Fruit fly (Drosophila melanogaster): ENCODE measurements around the gene CG3557.

CG3557 gene

dm6 chr2L:2364200-2364754, 21.3 kb downstream of the CG3557 start:
- TF ChIP-seq Sox14 (GFP tag; optimal IDR thresholded peaks at IDR 0.05) (peak; percentile 84), Met (GFP tag; optimal IDR thresholded peaks at IDR 0.05) (no peak), dsx (GFP tag; optimal IDR thresholded peaks at IDR 0.05; ENCODE audit: poor library complexity, severe bottlenecking) (no peak), CG6163 (GFP tag; IDR thresholded peaks at IDR 0.05) (peak; percentile 18; the same call in 1 of the 3 replicates), svp (GFP tag) (peak; percentile 85), CG15336 (GFP tag; IDR thresholded peaks at IDR 0.05) (0 out of 2 replicates have a peak, but pooled peaks have one; percentile 7)

dm6 chr2L:2363626-2364147, 21.9 kb downstream of the CG3557 start:
- peak; percentile 96 for TF ChIP-seq CG6808 (GFP tag; optimal IDR thresholded peaks at IDR 0.05)
- peak; percentile 64 for TF ChIP-seq Ets21C (GFP tag; optimal IDR thresholded peaks at IDR 0.05)
- peak; percentile 95 for TF ChIP-seq Smox (GFP tag; optimal IDR thresholded peaks at IDR 0.05)
- TF ChIP-seq CG7368 (GFP tag; optimal IDR thresholded peaks at IDR 0.05): peak; percentile 90
- peak; percentile 94 for TF ChIP-seq topi (GFP tag; optimal IDR thresholded peaks at IDR 0.05)
- peak; percentile 94 for TF ChIP-seq CG11762 (GFP tag; optimal IDR thresholded peaks at IDR 0.05; ENCODE audit: insufficient read depth)
- peak; percentile 92 for TF ChIP-seq CG11294 (GFP tag; IDR thresholded peaks at IDR 0.05)
- TF ChIP-seq Hr38 (GFP tag; optimal IDR thresholded peaks at IDR 0.05): no peak
- TF ChIP-seq CG8319 (GFP tag; optimal IDR thresholded peaks at IDR 0.05): peak; percentile 81
- TF ChIP-seq achi (GFP tag; optimal IDR thresholded peaks at IDR 0.05): peak; percentile 94
- TF ChIP-seq Eip93F (GFP tag; optimal IDR thresholded peaks at IDR 0.05): peak; percentile 93
- peak; percentile 88 for TF ChIP-seq vri (GFP tag; optimal IDR thresholded peaks at IDR 0.05)
- TF ChIP-seq dac (GFP tag; optimal IDR thresholded peaks at IDR 0.05): peak; percentile 52
- TF ChIP-seq CG31627 (GFP tag; optimal IDR thresholded peaks at IDR 0.05): peak; percentile 86
- peak; percentile 96 for TF ChIP-seq CG8632 (GFP tag; optimal IDR thresholded peaks at IDR 0.05)
- peak; percentile 94 for TF ChIP-seq Gug (GFP tag; IDR thresholded peaks at IDR 0.05)
- peak; percentile 97 for TF ChIP-seq CG6163 (GFP tag; IDR thresholded peaks at IDR 0.05)
- TF ChIP-seq Sox102F (GFP tag; optimal IDR thresholded peaks at IDR 0.05): peak; percentile 92
- peak; percentile 94 for TF ChIP-seq net (GFP tag; optimal IDR thresholded peaks at IDR 0.05)
- TF ChIP-seq CG9139 (GFP tag; optimal IDR thresholded peaks at IDR 0.05): peak; percentile 97
- peak; percentile 96 for TF ChIP-seq acj6 (GFP tag; optimal IDR thresholded peaks at IDR 0.05)
- TF ChIP-seq CG15336 (GFP tag; IDR thresholded peaks at IDR 0.05): peak; percentile 98
- TF ChIP-seq Met (GFP tag; optimal IDR thresholded peaks at IDR 0.05): peak; percentile 93
- TF ChIP-seq CG6854 (GFP tag; optimal IDR thresholded peaks at IDR 0.05): peak; percentile 93
- TF ChIP-seq Hr39 (GFP tag; optimal IDR thresholded peaks at IDR 0.05): peak; percentile 87
- TF ChIP-seq CG4318 (GFP tag; optimal IDR thresholded peaks at IDR 0.05): peak; percentile 91
- TF ChIP-seq CG3919 (GFP tag; optimal IDR thresholded peaks at IDR 0.05): peak; percentile 95
- peak; percentile 97 for TF ChIP-seq Ets96B (tag; optimal IDR thresholded peaks at IDR 0.05)
- TF ChIP-seq CG10669 (GFP tag; optimal IDR thresholded peaks at IDR 0.05): peak; percentile 96
- TF ChIP-seq CG6792 (GFP tag; optimal IDR thresholded peaks at IDR 0.05): peak; percentile 92
- TF ChIP-seq CG32006 (GFP tag; optimal IDR thresholded peaks at IDR 0.05): peak; percentile 96
- peak; percentile 97 for TF ChIP-seq dsx (GFP tag; optimal IDR thresholded peaks at IDR 0.05; ENCODE audit: poor library complexity, severe bottlenecking)
- TF ChIP-seq Lpt (GFP tag; optimal IDR thresholded peaks at IDR 0.05): peak; percentile 93
- peak; percentile 97 for TF ChIP-seq CG3032 (tag; optimal IDR thresholded peaks at IDR 0.05)
- peak; percentile 96 for TF ChIP-seq fkh (GFP tag; optimal IDR thresholded peaks at IDR 0.05)
- peak; percentile 96 for TF ChIP-seq CG34406 (GFP tag; optimal IDR thresholded peaks at IDR 0.05)
- TF ChIP-seq CG16779 (tag; optimal IDR thresholded peaks at IDR 0.05): peak; percentile 97
- TF ChIP-seq Eip75B (GFP tag; optimal IDR thresholded peaks at IDR 0.05): peak; percentile 96
- peak; percentile 95 for TF ChIP-seq OdsH (GFP tag; optimal IDR thresholded peaks at IDR 0.05)
- peak; percentile 94 for TF ChIP-seq Hr4 (GFP tag; optimal IDR thresholded peaks at IDR 0.05)
- TF ChIP-seq pdm3 (GFP tag; optimal IDR thresholded peaks at IDR 0.05): peak; percentile 88
- TF ChIP-seq Sox15 (GFP tag; optimal IDR thresholded peaks at IDR 0.05): peak; percentile 85
- TF ChIP-seq fd85E (GFP tag; optimal IDR thresholded peaks at IDR 0.05): peak; percentile 69
- TF ChIP-seq cyc (GFP tag; optimal IDR thresholded peaks at IDR 0.05): peak; percentile 89
- peak; percentile 90 for TF ChIP-seq CG10631 (GFP tag; optimal IDR thresholded peaks at IDR 0.05)
- TF ChIP-seq esn (GFP tag; optimal IDR thresholded peaks at IDR 0.05): peak; percentile 93

All from whole organism, prepupa.